Worm (Caenorhabditis elegans) whole organism, L3 larva: ENCODE data around the gene tomm-22.
"Not testable (repeated sequence)": the region's sequence is repeated elsewhere in the genome, so short reads cannot be mapped to it uniquely, and the experiment has no call there.

Source experiments
- ZK546.5 ChIP-seq: sonication (generic microtip); optimal IDR thresholded peaks from 2 replicates; lab custom pipeline; 2017; ENCODE audit warnings: missing biosample characterization, missing genetic modification characterization
- ceh-16 ChIP-seq: sonication (generic microtip); optimal IDR thresholded peaks from 2 replicates; lab custom pipeline; 2017; ENCODE audit warnings: missing biosample characterization, missing genetic modification characterization
- ceh-28 ChIP-seq: fragments of 150-350 bp; optimal IDR thresholded peaks from 2 replicates; lab custom pipeline; 2014; ENCODE audit warnings: missing biosample characterization, missing genetic modification reagents, missing genetic modification characterization
- ceh-82 ChIP-seq: fragments of 150-350 bp; optimal IDR thresholded peaks from 2 replicates; lab custom pipeline; 2014; ENCODE audit warnings: missing biosample characterization, missing genetic modification characterization
- ceh-9 ChIP-seq: sonication (generic microtip); optimal IDR thresholded peaks from 2 replicates; lab custom pipeline; 2018; ENCODE audit warnings: missing biosample characterization, missing genetic modification characterization
- egl-5 ChIP-seq: fragments of 150-350 bp; optimal IDR thresholded peaks from 2 replicates; lab custom pipeline; 2017; ENCODE audit warnings: missing biosample characterization, missing genetic modification reagents, missing genetic modification characterization, inconsistent platforms
- elt-1 ChIP-seq: fragments of 150-350 bp; optimal IDR thresholded peaks from 2 replicates; lab custom pipeline; 2014; ENCODE audit warnings: missing biosample characterization, missing genetic modification characterization
- elt-2 ChIP-seq: sonication (generic microtip); optimal IDR thresholded peaks from 2 replicates; lab custom pipeline; 2016; ENCODE audit warnings: missing genetic modification reagents, mild to moderate bottlenecking, missing genetic modification characterization, missing compliant biosample characterization
- fkh-10 ChIP-seq: sonication (generic microtip); optimal IDR thresholded peaks from 2 replicates; lab custom pipeline; 2017; ENCODE audit warnings: missing biosample characterization, missing genetic modification reagents, missing genetic modification characterization
- hmg-11 ChIP-seq: sonication (generic microtip); optimal IDR thresholded peaks from 2 replicates; lab custom pipeline; 2016; ENCODE audit warnings: missing genetic modification characterization, missing compliant biosample characterization
- lin-39 ChIP-seq: fragments of 150-350 bp; optimal IDR thresholded peaks from 2 replicates; lab custom pipeline; 2018; ENCODE audit warnings: missing biosample characterization, missing genetic modification reagents, missing genetic modification characterization
- lsy-12 ChIP-seq: sonication (generic microtip); optimal IDR thresholded peaks from 2 replicates; lab custom pipeline; 2016; ENCODE audit warnings: mild to moderate bottlenecking, missing genetic modification characterization, missing compliant biosample characterization
- mdl-1 ChIP-seq: fragments of 150-350 bp; optimal IDR thresholded peaks from 2 replicates; lab custom pipeline; 2014; ENCODE audit warnings: missing biosample characterization, missing genetic modification characterization
- mml-1 ChIP-seq: fragments of 150-350 bp; sonication (generic microtip); optimal IDR thresholded peaks from 3 replicates; lab custom pipeline; 2014; ENCODE audit warnings: missing biosample characterization, missing genetic modification characterization
- nfya-1 ChIP-seq: sonication (generic microtip); optimal IDR thresholded peaks from 2 replicates; lab custom pipeline; 2017; ENCODE audit warnings: missing genetic modification characterization, mild to moderate bottlenecking, missing compliant biosample characterization, antibody characterized with exemption, moderate library complexity; ENCODE audit not compliant: insufficient read depth
- nhr-11 ChIP-seq: fragments of 150-350 bp; optimal IDR thresholded peaks from 2 replicates; lab custom pipeline; 2014; ENCODE audit warnings: missing biosample characterization, missing genetic modification characterization
- nhr-12 ChIP-seq: fragments of 150-350 bp; optimal IDR thresholded peaks from 2 replicates; lab custom pipeline; 2014; ENCODE audit warnings: missing biosample characterization, missing genetic modification characterization
- nhr-23 ChIP-seq: fragments of 150-350 bp; optimal IDR thresholded peaks from 2 replicates; lab custom pipeline; 2014; ENCODE audit warnings: missing biosample characterization, missing genetic modification reagents, missing genetic modification characterization
- nhr-237 ChIP-seq: fragments of 150-350 bp; optimal IDR thresholded peaks from 2 replicates; lab custom pipeline; 2014; ENCODE audit warnings: missing biosample characterization, missing genetic modification characterization
- nhr-67 ChIP-seq: fragments of 150-350 bp; optimal IDR thresholded peaks from 2 replicates; lab custom pipeline; 2014; ENCODE audit warnings: missing biosample characterization, missing genetic modification characterization
- nhr-77 ChIP-seq: fragments of 150-350 bp; optimal IDR thresholded peaks from 2 replicates; lab custom pipeline; 2014; ENCODE audit warnings: missing biosample characterization, missing genetic modification characterization
- pqm-1 ChIP-seq: fragments of 150-350 bp; optimal IDR thresholded peaks from 2 replicates; lab custom pipeline; 2017; ENCODE audit warnings: missing biosample characterization, missing genetic modification characterization, inconsistent platforms
- sea-2 ChIP-seq: fragments of 150-350 bp; sonication (generic microtip); optimal IDR thresholded peaks from 4 replicates; lab custom pipeline; 2014; ENCODE audit warnings: missing biosample characterization, missing genetic modification reagents, missing genetic modification characterization
- skn-1 ChIP-seq: fragments of 150-350 bp; optimal IDR thresholded peaks from 2 replicates; lab custom pipeline; 2014; ENCODE audit warnings: missing biosample characterization, missing genetic modification characterization
- snpc-4 ChIP-seq: fragments of 150-350 bp; optimal IDR thresholded peaks from 2 replicates; lab custom pipeline; 2014; ENCODE audit warnings: missing biosample characterization, missing genetic modification characterization
- tbx-2 ChIP-seq: sonication (generic microtip); optimal IDR thresholded peaks from 2 replicates; lab custom pipeline; 2016; ENCODE audit warnings: mild to moderate bottlenecking, missing genetic modification characterization, missing compliant biosample characterization
- zag-1 ChIP-seq: fragments of 150-350 bp; optimal IDR thresholded peaks from 2 replicates; lab custom pipeline; 2014; ENCODE audit warnings: missing biosample characterization, missing genetic modification characterization
- ztf-11 ChIP-seq: fragments of 150-350 bp; optimal IDR thresholded peaks from 2 replicates; lab custom pipeline; 2014; ENCODE audit warnings: missing biosample characterization, missing genetic modification characterization
- ztf-4 ChIP-seq: fragments of 150-350 bp; optimal IDR thresholded peaks from 2 replicates; lab custom pipeline; 2014; ENCODE audit warnings: missing biosample characterization, missing genetic modification characterization

tomm-22 gene

ce11 chrII:460835-461234, 9.4 kb downstream of the tomm-22 start, which contains the start of gene W10D9.3:
W10D9.3 (minus strand) TSS chrII:460935.
- TF ChIP-seq elt-1 (tag; lab: Kevin White, UChicago): no peak
- no peak for TF ChIP-seq nhr-67 (tag; lab: Kevin White, UChicago)
- TF ChIP-seq mdl-1: no peak

- TF ChIP-seq lsy-12 (tag; lab: Kevin White, UChicago) (no peak), mdl-1 (no peak), egl-5 (no peak), zag-1 (tag; lab: Kevin White, UChicago) (no peak), elt-1 (tag; lab: Kevin White, UChicago) (no peak), ztf-4 (no peak), nhr-67 (tag; lab: Kevin White, UChicago) (no peak), lin-39 (tag; lab: Kevin White, UChicago) (no peak), ZK546.5 (tag; lab: Kevin White, UChicago) (no peak), nhr-11 (tag; lab: Kevin White, UChicago) (no peak), sea-2 (GFP tag; lab: Kevin White, UChicago) (no peak)
These were observed 12.5 kb downstream of the tomm-22 start, which contains the start of gene gvd-1 for ce11 chrII:457790-458189. gvd-1 (minus strand) TSS chrII:457890.

ce11 chrII:456371-456770, 13.9 kb downstream of the tomm-22 start:
- TF ChIP-seq nhr-77 (tag; lab: Kevin White, UChicago): no peak
- no peak for TF ChIP-seq ceh-82 (tag; lab: Kevin White, UChicago)
- TF ChIP-seq ceh-9: no peak
- TF ChIP-seq zag-1 (tag; lab: Kevin White, UChicago): no peak
- no peak for TF ChIP-seq ztf-4
- no peak for TF ChIP-seq sea-2 (GFP tag; lab: Kevin White, UChicago)
- TF ChIP-seq tbx-2 (tag; lab: Kevin White, UChicago): no peak
- no peak for TF ChIP-seq mdl-1
- TF ChIP-seq pqm-1 (tag; lab: Kevin White, UChicago): no peak
- no peak for TF ChIP-seq elt-2 (tag; lab: Kevin White, UChicago)
- no peak for TF ChIP-seq lin-39 (tag; lab: Kevin White, UChicago)
- TF ChIP-seq mml-1: no peak
- TF ChIP-seq ZK546.5 (tag; lab: Kevin White, UChicago): no peak
- no peak for TF ChIP-seq nfya-1 (tag; lab: Kevin White, UChicago)
- TF ChIP-seq hmg-11 (tag; lab: Kevin White, UChicago): no peak
- no peak for TF ChIP-seq nhr-12 (tag; lab: Kevin White, UChicago)
- TF ChIP-seq ztf-11 (tag; lab: Kevin White, UChicago): no peak

ce11 chrII:454646-455045, 15.6 kb downstream of the tomm-22 start, which contains the start of gene W10D9.1:
W10D9.1 (plus strand) TSS chrII:454946.
- TF ChIP-seq ceh-28, zag-1, tbx-2 (tag; lab: Kevin White, UChicago): not testable (repeated sequence)

- not testable (repeated sequence) for TF ChIP-seq skn-1, ceh-16, nhr-237 (tag; lab: Kevin White, UChicago)
These were observed 29.2 kb downstream of the tomm-22 start, which contains the start of gene C24H12.1 for ce11 chrII:441102-441501. C24H12.1 (plus strand) TSS chrII:441402.

ce11 chrII:437279-437678, 33.0 kb downstream of the tomm-22 start:
- no peak for TF ChIP-seq nhr-23
- TF ChIP-seq fkh-10 (GFP tag; lab: Kevin White, UChicago): no peak
- no peak for TF ChIP-seq snpc-4
- no peak for TF ChIP-seq egl-5

ce11 chrII:423086-423485, 47.2 kb downstream of the tomm-22 start, which contains the start of gene C24H12.8:
C24H12.8 (minus strand) TSS chrII:423186.
- TF ChIP-seq hmg-11 (tag; lab: Kevin White, UChicago) (no peak), nhr-12 (tag; lab: Kevin White, UChicago) (no peak), fkh-10 (GFP tag; lab: Kevin White, UChicago) (no peak), mml-1 (no peak), nfya-1 (tag; lab: Kevin White, UChicago) (no peak), tbx-2 (tag; lab: Kevin White, UChicago) (no peak), sea-2 (GFP tag; lab: Kevin White, UChicago) (no peak)
